Fruit fly (Drosophila melanogaster) whole organism, embryonic: ENCODE measurements around the gene Lcp65Aa.

ENCODE experiments used
- Bdp1 ChIP-seq: fragments of 200-800 bp; sonication (Bioruptor generic); optimal IDR thresholded peaks from 3 replicates; lab custom pipeline; 2016; ENCODE audit warnings: missing biosample characterization, missing genetic modification characterization
- CG10431 ChIP-seq: fragments of 200-800 bp; sonication (Bioruptor generic); optimal IDR thresholded peaks from 3 replicates; lab custom pipeline; 2018; ENCODE audit warnings: missing biosample characterization, mild to moderate bottlenecking, missing genetic modification characterization
- CG10565 ChIP-seq: fragments of 200-800 bp; sonication (Bioruptor generic); optimal IDR thresholded peaks from 3 replicates; lab custom pipeline; 2016; ENCODE audit warnings: missing biosample characterization, mild to moderate bottlenecking, missing genetic modification characterization
- CG12071 ChIP-seq: fragments of 200-800 bp; sonication (Bioruptor generic); optimal IDR thresholded peaks from 3 replicates; lab custom pipeline; 2018; ENCODE audit warnings: missing biosample characterization, mild to moderate bottlenecking, missing genetic modification characterization
- CG13424 ChIP-seq: fragments of 200-800 bp; sonication (Bioruptor generic); optimal IDR thresholded peaks from 2 replicates; lab custom pipeline; 2019; ENCODE audit warnings: missing biosample characterization, mild to moderate bottlenecking, missing genetic modification characterization, moderate library complexity
- CG4820 ChIP-seq: fragments of 200-800 bp; sonication (Bioruptor generic); optimal IDR thresholded peaks from 3 replicates; lab custom pipeline; 2016; ENCODE audit warnings: missing biosample characterization, missing genetic modification characterization
- HmgZ ChIP-seq: fragments of 200-800 bp; sonication (Bioruptor generic); optimal IDR thresholded peaks from 2 replicates; lab custom pipeline; 2018; ENCODE audit warnings: missing biosample characterization, mild to moderate bottlenecking, missing genetic modification characterization
- MESR4 ChIP-seq: fragments of 200-800 bp; sonication (Bioruptor generic); optimal IDR thresholded peaks from 2 replicates; lab custom pipeline; 2018; ENCODE audit warnings: missing biosample characterization, mild to moderate bottlenecking, missing genetic modification characterization, moderate library complexity
- crol ChIP-seq: fragments of 200-800 bp; sonication (Bioruptor generic); IDR thresholded peaks from 2 replicates; pipeline ENCODE4 v1.3.6; 2022; ENCODE audit warnings: missing biosample characterization, missing genetic modification characterization
- disco-r ChIP-seq: fragments of 200-800 bp; sonication (Bioruptor generic); optimal IDR thresholded peaks from 2 replicates; lab custom pipeline; 2016; ENCODE audit warnings: missing biosample characterization, missing genetic modification characterization
- dpn ChIP-seq, 2 experiments: fragments of 200-800 bp; sonication (Bioruptor generic); optimal IDR thresholded peaks; 3 replicates each; lab custom pipeline; 2016; ENCODE audit warnings: missing biosample characterization in 2 of 2, missing genetic modification characterization in 2 of 2
- tgo ChIP-seq: fragments of 200-800 bp; sonication (Bioruptor generic); IDR thresholded peaks from 3 replicates; pipeline ENCODE4 v1.3.6; 2022; ENCODE audit warnings: missing biosample characterization, missing genetic modification characterization
- toy ChIP-seq: fragments of 200-800 bp; sonication (Bioruptor generic); IDR thresholded peaks from 2 replicates; pipeline ENCODE4 v1.3.6; 2022; ENCODE audit warnings: missing biosample characterization, missing genetic modification characterization

dm6 chr3L:6143188-6143755, 7.8 kb upstream of the Lcp65Aa start, which contains the start of gene Lcp65Ad:
- TF ChIP-seq CG13424: no peak
- no peak for TF ChIP-seq CG10565 (GFP tag; lab: Kevin White, UChicago)
- no peak for TF ChIP-seq MESR4 (GFP tag; lab: Kevin White, UChicago)
- no peak for TF ChIP-seq tgo (GFP tag; lab: Robert Waterston, UW)
- TF ChIP-seq toy (GFP tag; lab: Robert Waterston, UW): no peak
- no peak for TF ChIP-seq HmgZ (tag; lab: Kevin White, UChicago)
- TF ChIP-seq dpn (GFP tag; optimal IDR thresholded peaks at IDR 0.05; lab: Kevin White, UChicago): no peak
- TF ChIP-seq CG10431 (GFP tag; lab: Kevin White, UChicago): no peak
- no peak for TF ChIP-seq CG12071 (GFP tag; lab: Kevin White, UChicago)
- no peak for TF ChIP-seq crol (GFP tag; lab: Robert Waterston, UW)
- TF ChIP-seq disco-r (GFP tag; lab: Kevin White, UChicago): no peak
- no peak for TF ChIP-seq Bdp1
- no peak for TF ChIP-seq CG4820
